Fruit fly (Drosophila melanogaster): ENCODE measurements around the gene CG42831.

Gene CG42831

dm6 chr3L:10816703-10817531 is 2.3 kb downstream of the CG42831 start:
- no peak for TF ChIP-seq Ets98B (GFP tag; IDR thresholded peaks at IDR 0.05)
- TF ChIP-seq D1 (tag; optimal IDR thresholded peaks at IDR 0.05): no peak
- no peak for TF ChIP-seq CG9948 (tag; optimal IDR thresholded peaks at IDR 0.05)
- TF ChIP-seq Snoo (tag; optimal IDR thresholded peaks at IDR 0.05): no peak
- no peak for TF ChIP-seq CG15710 (tag; optimal IDR thresholded peaks at IDR 0.05)
- TF ChIP-seq CG4496 (GFP tag; IDR thresholded peaks at IDR 0.05): peak; percentile 20; the same call in 1 of the 3 replicates
- TF ChIP-seq gl (tag; optimal IDR thresholded peaks at IDR 0.05): no peak
- no peak for TF ChIP-seq rn (GFP tag; IDR thresholded peaks at IDR 0.05)

- TF ChIP-seq CG4496 (GFP tag; IDR thresholded peaks at IDR 0.05): no peak
- no peak for TF ChIP-seq D1 (tag; optimal IDR thresholded peaks at IDR 0.05)
- TF ChIP-seq Pif1A (GFP tag; optimal IDR thresholded peaks at IDR 0.05): no peak
- TF ChIP-seq CG14655 (GFP tag; optimal IDR thresholded peaks at IDR 0.05): no peak
- no peak for TF ChIP-seq gl (tag; optimal IDR thresholded peaks at IDR 0.05)
- no peak for TF ChIP-seq fd96Ca (GFP tag; IDR thresholded peaks at IDR 0.05)
- TF ChIP-seq Ets98B (GFP tag; IDR thresholded peaks at IDR 0.05): no peak
- no peak for TF ChIP-seq EcR (GFP tag; optimal IDR thresholded peaks at IDR 0.05)
- TF ChIP-seq CG9948 (tag; optimal IDR thresholded peaks at IDR 0.05): no peak
- no peak for TF ChIP-seq CG13204 (GFP tag; optimal IDR thresholded peaks at IDR 0.05)
- TF ChIP-seq CG10348 (GFP tag; IDR thresholded peaks at IDR 0.05): no peak
- no peak for TF ChIP-seq rn (GFP tag; IDR thresholded peaks at IDR 0.05)
- no peak for TF ChIP-seq CG17806 (tag; optimal IDR thresholded peaks at IDR 0.05)
- no peak for TF ChIP-seq Pif1B (GFP tag; optimal IDR thresholded peaks at IDR 0.05)
- TF ChIP-seq CG12605 (GFP tag; IDR thresholded peaks at IDR 0.05): no peak
- TF ChIP-seq CG15710 (tag; optimal IDR thresholded peaks at IDR 0.05): no peak
- TF ChIP-seq CG32121 (GFP tag; IDR thresholded peaks at IDR 0.05): no peak
- TF ChIP-seq CG8159 (tag; optimal IDR thresholded peaks at IDR 0.05): no peak
These were observed 3.3 kb downstream of the CG42831 start for dm6 chr3L:10817670-10818650.

dm6 chr3L:10821468-10821867 is 6.8 kb downstream of the CG42831 start:
- no peak for TF ChIP-seq CG14655 (GFP tag; optimal IDR thresholded peaks at IDR 0.05)
- TF ChIP-seq CG17806 (tag; optimal IDR thresholded peaks at IDR 0.05): no peak
- TF ChIP-seq CG9948 (tag; optimal IDR thresholded peaks at IDR 0.05): no peak
- TF ChIP-seq CG32121 (GFP tag; IDR thresholded peaks at IDR 0.05): no peak
- no peak for TF ChIP-seq EcR (GFP tag; optimal IDR thresholded peaks at IDR 0.05)
- TF ChIP-seq CG8159 (tag; optimal IDR thresholded peaks at IDR 0.05): no peak
- TF ChIP-seq Pif1B (GFP tag; optimal IDR thresholded peaks at IDR 0.05): no peak
- TF ChIP-seq rn (GFP tag; IDR thresholded peaks at IDR 0.05): no peak
- no peak for TF ChIP-seq gl (tag; optimal IDR thresholded peaks at IDR 0.05)
- no peak for TF ChIP-seq CG15710 (tag; optimal IDR thresholded peaks at IDR 0.05)
- TF ChIP-seq Ets98B (GFP tag; IDR thresholded peaks at IDR 0.05): no peak
- no peak for TF ChIP-seq CG34367 (tag; optimal IDR thresholded peaks at IDR 0.05)
- no peak for TF ChIP-seq CG12605 (GFP tag; IDR thresholded peaks at IDR 0.05)
- TF ChIP-seq Snoo (tag; optimal IDR thresholded peaks at IDR 0.05): no peak
- no peak for TF ChIP-seq CG10348 (GFP tag; IDR thresholded peaks at IDR 0.05)
- TF ChIP-seq Pif1A (GFP tag; optimal IDR thresholded peaks at IDR 0.05): no peak
- no peak for TF ChIP-seq CG8301 (tag; optimal IDR thresholded peaks at IDR 0.05)
- no peak for TF ChIP-seq fd96Ca (GFP tag; IDR thresholded peaks at IDR 0.05)
- no peak for TF ChIP-seq D1 (tag; optimal IDR thresholded peaks at IDR 0.05)

- peak; percentile 50 for TF ChIP-seq Pif1A (GFP tag; optimal IDR thresholded peaks at IDR 0.05)
- no peak for TF ChIP-seq fd96Ca (GFP tag; IDR thresholded peaks at IDR 0.05)
- peak; percentile 25 for TF ChIP-seq CG8301 (tag; optimal IDR thresholded peaks at IDR 0.05)
- TF ChIP-seq rn (GFP tag; IDR thresholded peaks at IDR 0.05): no peak
- peak; percentile 51 for TF ChIP-seq CG9948 (tag; optimal IDR thresholded peaks at IDR 0.05)
- TF ChIP-seq CG32121 (GFP tag; IDR thresholded peaks at IDR 0.05): no peak
- TF ChIP-seq CG8159 (tag; optimal IDR thresholded peaks at IDR 0.05): peak; percentile 63
- 0 out of 3 replicates have a peak, but pooled peaks have one; percentile 26 for TF ChIP-seq CG4496 (GFP tag; IDR thresholded peaks at IDR 0.05)
- TF ChIP-seq CG15710 (tag; optimal IDR thresholded peaks at IDR 0.05): peak; percentile 59
- no peak for TF ChIP-seq CG10348 (GFP tag; IDR thresholded peaks at IDR 0.05)
- peak; percentile 40 for TF ChIP-seq CG17806 (tag; optimal IDR thresholded peaks at IDR 0.05)
- TF ChIP-seq CG12605 (GFP tag; IDR thresholded peaks at IDR 0.05): no peak
- peak; percentile 10 for TF ChIP-seq Pif1B (GFP tag; optimal IDR thresholded peaks at IDR 0.05)
- peak; percentile 48 for TF ChIP-seq CG14655 (GFP tag; optimal IDR thresholded peaks at IDR 0.05)
These were observed 8.0 kb downstream of the CG42831 start for dm6 chr3L:10822364-10823231.

All from whole organism, pupa.